Fruit fly (Drosophila melanogaster): Measurements from ENCODE around the gene Idgf2.
A peak's percentile ranks its signal among the peaks of the same experiment; 100 is the strongest.

The Idgf2 gene

dm6 chr2L:16472184-16472583, 25.1 kb downstream of the Idgf2 start:
- TF ChIP-seq Ets98B (GFP tag; IDR thresholded peaks at IDR 0.05) = no peak
- TF ChIP-seq CG8301 (tag; optimal IDR thresholded peaks at IDR 0.05) = no peak
- no peak for TF ChIP-seq D1 (tag; optimal IDR thresholded peaks at IDR 0.05)
- TF ChIP-seq CG10348 (GFP tag; IDR thresholded peaks at IDR 0.05) = no peak
- no peak for TF ChIP-seq CG14655 (GFP tag; optimal IDR thresholded peaks at IDR 0.05)
- no peak for TF ChIP-seq gl (tag; optimal IDR thresholded peaks at IDR 0.05)

DNA sequence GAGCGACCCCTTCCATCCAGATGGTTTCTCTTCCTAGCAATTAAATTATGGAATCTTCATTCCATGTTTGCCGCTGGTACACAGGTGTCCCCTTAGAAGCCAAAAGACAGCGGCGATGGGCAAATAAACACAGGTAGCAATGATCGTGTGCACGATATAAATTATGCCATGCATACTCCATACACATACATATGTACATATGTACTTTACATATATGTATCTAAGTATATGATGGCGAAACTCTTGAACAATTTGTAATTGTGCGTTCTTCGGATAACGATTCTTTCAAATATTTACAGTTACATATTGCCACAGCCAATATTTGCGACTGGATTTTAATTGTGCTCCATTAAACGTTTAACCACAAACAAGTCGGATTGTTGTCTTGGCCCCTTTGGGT, 29.4 kb downstream of the Idgf2 start:
- TF ChIP-seq gl (tag; optimal IDR thresholded peaks at IDR 0.05) (peak; percentile 29), CG32121 (GFP tag; IDR thresholded peaks at IDR 0.05) (no peak), rn (GFP tag; IDR thresholded peaks at IDR 0.05) (no peak), Pif1A (GFP tag; optimal IDR thresholded peaks at IDR 0.05) (peak; percentile 56), CG8159 (tag; optimal IDR thresholded peaks at IDR 0.05) (peak; percentile 36), fd96Ca (GFP tag; IDR thresholded peaks at IDR 0.05) (no peak), CG12605 (GFP tag; IDR thresholded peaks at IDR 0.05) (no peak), Snoo (tag; optimal IDR thresholded peaks at IDR 0.05) (peak; percentile 10), CG8301 (tag; optimal IDR thresholded peaks at IDR 0.05) (no peak), CG9948 (tag; optimal IDR thresholded peaks at IDR 0.05) (peak; percentile 3), Pif1B (GFP tag; optimal IDR thresholded peaks at IDR 0.05) (peak; percentile 41), Ets98B (GFP tag; IDR thresholded peaks at IDR 0.05) (no peak), CG10348 (GFP tag; IDR thresholded peaks at IDR 0.05) (no peak), CG13204 (GFP tag; optimal IDR thresholded peaks at IDR 0.05) (no peak), CG14655 (GFP tag; optimal IDR thresholded peaks at IDR 0.05) (peak; percentile 28), CG17806 (tag; optimal IDR thresholded peaks at IDR 0.05) (no peak), CG4496 (GFP tag; IDR thresholded peaks at IDR 0.05) (0 out of 3 replicates have a peak, but pooled peaks have one; percentile 42), CG15710 (tag; optimal IDR thresholded peaks at IDR 0.05) (peak; percentile 37), CG34367 (tag; optimal IDR thresholded peaks at IDR 0.05) (peak; percentile 27), EcR (GFP tag; optimal IDR thresholded peaks at IDR 0.05) (no peak), D1 (tag; optimal IDR thresholded peaks at IDR 0.05) (no peak)

DNA sequence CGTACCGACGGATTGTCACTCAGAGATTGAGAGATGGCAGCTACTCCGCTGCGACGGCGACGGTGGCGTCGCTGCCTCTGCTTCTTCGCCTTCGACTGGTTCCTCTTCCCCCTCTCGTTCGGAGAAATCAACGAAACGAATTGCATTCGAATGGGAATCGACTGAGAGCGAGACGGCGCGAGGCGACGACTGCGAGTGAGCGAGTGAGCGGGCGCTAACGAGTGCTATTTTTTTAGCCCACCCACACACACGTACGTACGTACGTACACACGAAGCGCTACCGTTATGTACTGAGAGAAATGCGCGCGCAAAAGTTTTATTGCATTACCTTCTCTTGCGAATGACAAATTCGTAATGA, 38.5 kb downstream of the Idgf2 start, which contains the start of gene dac:
dac (minus strand) TSS at position 356 of the 358 bp plus-strand sequence.
- TF ChIP-seq CG34367 (tag; optimal IDR thresholded peaks at IDR 0.05) = no peak
- peak; percentile 9; the same call in 1 of the 2 replicates for TF ChIP-seq CG32121 (GFP tag; IDR thresholded peaks at IDR 0.05)

dm6 chr2L:16486001-16486793, 39.1 kb downstream of the Idgf2 start:
- 0 out of 2 replicates have a peak, but pooled peaks have one; percentile 35 for TF ChIP-seq rn (GFP tag; IDR thresholded peaks at IDR 0.05)
- TF ChIP-seq CG9948 (tag; optimal IDR thresholded peaks at IDR 0.05) = no peak
- TF ChIP-seq Pif1B (GFP tag; optimal IDR thresholded peaks at IDR 0.05) = peak; percentile 43
- TF ChIP-seq CG4496 (GFP tag; IDR thresholded peaks at IDR 0.05) = peak; percentile 52
- peak; percentile 33 for TF ChIP-seq CG15710 (tag; optimal IDR thresholded peaks at IDR 0.05)
- TF ChIP-seq Ets98B (GFP tag; IDR thresholded peaks at IDR 0.05) = peak; percentile 61
- no peak for TF ChIP-seq CG13204 (GFP tag; optimal IDR thresholded peaks at IDR 0.05)
- TF ChIP-seq D1 (tag; optimal IDR thresholded peaks at IDR 0.05) = peak; percentile 71
- TF ChIP-seq EcR (GFP tag; optimal IDR thresholded peaks at IDR 0.05) = no peak
- peak; percentile 45 for TF ChIP-seq CG34367 (tag; optimal IDR thresholded peaks at IDR 0.05)
- TF ChIP-seq gl (tag; optimal IDR thresholded peaks at IDR 0.05) = no peak
- peak; percentile 75 for TF ChIP-seq CG12605 (GFP tag; IDR thresholded peaks at IDR 0.05)
- TF ChIP-seq Pif1A (GFP tag; optimal IDR thresholded peaks at IDR 0.05) = peak; percentile 29
- peak; percentile 43 for TF ChIP-seq Snoo (tag; optimal IDR thresholded peaks at IDR 0.05)
- no peak for TF ChIP-seq CG17806 (tag; optimal IDR thresholded peaks at IDR 0.05)
- TF ChIP-seq CG8301 (tag; optimal IDR thresholded peaks at IDR 0.05) = no peak
- peak; percentile 82 for TF ChIP-seq fd96Ca (GFP tag; IDR thresholded peaks at IDR 0.05)
- peak; percentile 35 for TF ChIP-seq CG8159 (tag; optimal IDR thresholded peaks at IDR 0.05)
- no peak for TF ChIP-seq CG10348 (GFP tag; IDR thresholded peaks at IDR 0.05)
- TF ChIP-seq CG32121 (GFP tag; IDR thresholded peaks at IDR 0.05) = peak; percentile 57; the same call in 1 of the 2 replicates
- TF ChIP-seq CG14655 (GFP tag; optimal IDR thresholded peaks at IDR 0.05) = peak; percentile 41

DNA sequence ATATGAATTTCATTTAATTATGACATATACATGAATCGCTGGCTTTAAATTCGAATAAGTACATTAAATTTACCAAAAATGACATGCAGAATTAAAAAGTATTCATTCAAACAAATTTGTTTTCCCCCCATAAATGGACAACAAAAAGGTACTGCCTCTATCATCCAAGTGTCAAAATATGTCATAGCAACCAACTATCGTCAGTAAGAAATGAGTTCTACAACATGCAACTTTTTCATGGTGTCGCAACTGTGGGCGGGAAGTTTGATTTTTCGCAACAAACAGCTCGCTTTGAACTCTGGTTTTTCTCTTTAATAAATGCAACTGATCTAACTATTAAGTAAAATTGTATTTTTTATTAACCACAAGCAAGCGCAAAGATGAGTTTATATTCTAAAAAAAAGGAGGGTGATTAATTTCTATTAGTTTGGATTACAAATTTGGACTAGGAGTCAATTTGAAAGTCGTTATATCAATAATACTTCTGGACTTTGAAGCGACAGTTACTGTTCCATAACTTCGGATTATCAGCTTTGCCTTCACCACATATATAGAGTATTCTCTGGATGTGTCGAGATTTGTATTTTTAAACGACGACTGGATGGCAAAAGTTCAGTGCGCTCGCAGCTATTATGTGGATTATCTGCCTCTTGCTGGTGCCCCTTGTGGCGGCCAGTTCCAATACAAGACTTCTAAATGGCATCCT, 40.6 kb downstream of the Idgf2 start, which contains the start of gene Nepl8:
Nepl8 (plus strand) TSS at position 578 of the 706 bp plus-strand sequence.
- no peak for TF ChIP-seq CG15710 (tag; optimal IDR thresholded peaks at IDR 0.05)
- TF ChIP-seq CG13204 (GFP tag; optimal IDR thresholded peaks at IDR 0.05) = no peak
- peak; percentile 76 for TF ChIP-seq D1 (tag; optimal IDR thresholded peaks at IDR 0.05)
- TF ChIP-seq CG34367 (tag; optimal IDR thresholded peaks at IDR 0.05) = no peak
- peak; percentile 15 for TF ChIP-seq CG14655 (GFP tag; optimal IDR thresholded peaks at IDR 0.05)

dm6 chr2L:16491123-16491751, 44.1 kb downstream of the Idgf2 start, which contains the start of gene Tpr2:
Gene Tpr2 (plus strand): TSS chr2L:16491540.
- TF ChIP-seq CG4496 (GFP tag; IDR thresholded peaks at IDR 0.05) = 0 out of 3 replicates have a peak, but pooled peaks have one; percentile 16
- TF ChIP-seq Snoo (tag; optimal IDR thresholded peaks at IDR 0.05) = peak; percentile 41
- TF ChIP-seq CG32121 (GFP tag; IDR thresholded peaks at IDR 0.05) = no peak
- peak; percentile 32 for TF ChIP-seq CG15710 (tag; optimal IDR thresholded peaks at IDR 0.05)
- TF ChIP-seq EcR (GFP tag; optimal IDR thresholded peaks at IDR 0.05) = peak; percentile 12
- TF ChIP-seq Pif1B (GFP tag; optimal IDR thresholded peaks at IDR 0.05) = peak; percentile 21
- no peak for TF ChIP-seq CG13204 (GFP tag; optimal IDR thresholded peaks at IDR 0.05)
- peak; percentile 21 for TF ChIP-seq CG8159 (tag; optimal IDR thresholded peaks at IDR 0.05)
